Worm (Caenorhabditis elegans) whole organism, midembryonic: ENCODE data around the gene mcm-3.

ENCODE experiments used
- T22C8.4 ChIP-seq: fragments of 200-800 bp; sonication (Bioruptor generic); IDR thresholded peaks from 2 replicates; pipeline ENCODE4 v1.3.6; 2022; ENCODE audit warnings: missing genetic modification characterization, missing compliant biosample characterization
- cog-1 ChIP-seq: sonication (generic microtip); optimal IDR thresholded peaks from 2 replicates; lab custom pipeline; 2016; ENCODE audit warnings: missing genetic modification characterization, missing compliant biosample characterization
- med-1 ChIP-seq: sonication (generic microtip); optimal IDR thresholded peaks from 2 replicates; lab custom pipeline; 2017; ENCODE audit warnings: missing genetic modification characterization, mild to moderate bottlenecking, missing compliant biosample characterization, antibody characterized with exemption, missing genetic modification reagents; ENCODE audit not compliant: insufficient read depth
- ztf-23 ChIP-seq: fragments of 200-800 bp; sonication (Bioruptor generic); IDR thresholded peaks from 2 replicates; pipeline ENCODE4 v1.3.6; 2022; ENCODE audit warnings: missing genetic modification reagents, missing genetic modification characterization, missing compliant biosample characterization
- ztf-29 ChIP-seq: fragments of 200-800 bp; sonication (Bioruptor generic); IDR thresholded peaks from 2 replicates; pipeline ENCODE4 v1.3.6; 2022; ENCODE audit warnings: missing genetic modification reagents, missing genetic modification characterization, missing compliant biosample characterization

DNA sequence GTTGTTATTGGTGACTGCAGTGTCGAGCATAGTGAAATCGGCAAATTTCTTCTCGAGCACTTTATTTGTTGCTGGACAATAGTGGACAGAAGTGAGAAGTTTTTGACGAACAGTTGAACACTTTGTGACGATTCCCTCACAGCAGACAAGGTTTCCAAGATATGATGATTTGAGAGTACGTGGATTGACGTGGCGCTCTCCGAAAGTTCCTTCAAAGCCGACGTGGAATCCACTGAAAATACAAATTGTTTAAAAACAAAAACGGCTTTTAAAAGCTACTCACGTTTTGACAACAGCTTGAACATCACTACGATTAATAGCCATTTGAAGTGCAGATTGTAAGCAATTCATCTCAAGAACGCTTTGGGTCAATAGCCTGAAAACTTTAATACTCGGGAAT lies 434 bp downstream of the mcm-3 start:
- no peak for TF ChIP-seq ztf-23 (GFP tag; lab: Robert Waterston, UW)
- TF ChIP-seq ztf-29 (GFP tag; lab: Robert Waterston, UW): no peak
- TF ChIP-seq T22C8.4: no peak
- no peak for TF ChIP-seq med-1 (GFP tag; lab: Kevin White, UChicago)
- no peak for TF ChIP-seq cog-1 (tag; lab: Kevin White, UChicago)
